Worm (Caenorhabditis elegans): ENCODE measurements around the gene F22E5.20.
"Not testable (repeated sequence)": the region's sequence is repeated elsewhere in the genome, so short reads cannot be mapped to it uniquely, and the experiment has no call there.

The F22E5.20 gene

ce11 chrII:2672320-2672719 is 1.1 kb downstream of the F22E5.20 start, which contains the start of gene sri-57:
Gene sri-57, minus strand, starts transcription at chrII:2672420.
- TF ChIP-seq nhr-12 (tag; optimal IDR thresholded peaks at IDR 0.05); lin-32 (GFP tag; optimal IDR thresholded peaks at IDR 0.05); sem-2 (GFP tag; optimal IDR thresholded peaks at IDR 0.05): not testable (repeated sequence)

- TF ChIP-seq mab-5 (tag; optimal IDR thresholded peaks at IDR 0.05), result no peak
- TF ChIP-seq elt-1 (tag; optimal IDR thresholded peaks at IDR 0.05; ENCODE audit: borderline replicate concordance, insufficient read depth), result no peak
- TF ChIP-seq nhr-76 (tag; optimal IDR thresholded peaks at IDR 0.05), result no peak
- no peak for TF ChIP-seq mep-1 (tag; optimal IDR thresholded peaks at IDR 0.05)
- no peak for TF ChIP-seq mls-2 (tag; optimal IDR thresholded peaks at IDR 0.05)
Observed at ce11 chrII:2665606-2666005, 7.8 kb downstream of the F22E5.20 start, which contains the start of gene F22E5.22. Gene F22E5.22, plus strand, starts transcription at chrII:2665906.

- not testable (repeated sequence) for TF ChIP-seq flh-1 (GFP tag; optimal IDR thresholded peaks at IDR 0.05); lin-13 (tag; optimal IDR thresholded peaks at IDR 0.05); elt-3 (tag; optimal IDR thresholded peaks at IDR 0.05)
Observed at ce11 chrII:2665081-2665480, 8.4 kb downstream of the F22E5.20 start, which contains the start of gene F22E5.2. Gene F22E5.2, plus strand, starts transcription at chrII:2665381.

- TF ChIP-seq mls-2 (tag; optimal IDR thresholded peaks at IDR 0.05), result no peak
- no peak for TF ChIP-seq sptf-1 (tag; optimal IDR thresholded peaks at IDR 0.05)
- TF ChIP-seq nhr-28 (tag; optimal IDR thresholded peaks at IDR 0.05), result no peak
- no peak for TF ChIP-seq lin-32 (GFP tag; optimal IDR thresholded peaks at IDR 0.05)
- no peak for TF ChIP-seq pha-4 (tag; optimal IDR thresholded peaks at IDR 0.05)
- no peak for TF ChIP-seq tbx-8 (GFP tag; optimal IDR thresholded peaks at IDR 0.05)
- TF ChIP-seq snpc-4 (tag; optimal IDR thresholded peaks at IDR 0.05), result no peak
- TF ChIP-seq drap-1 (GFP tag; optimal IDR thresholded peaks at IDR 0.05), result no peak
- TF ChIP-seq cnd-1 (tag; optimal IDR thresholded peaks at IDR 0.05), result no peak
- TF ChIP-seq unc-62 (GFP tag; optimal IDR thresholded peaks at IDR 0.05), result no peak
- no peak for TF ChIP-seq bed-3 (GFP tag; optimal IDR thresholded peaks at IDR 0.05)
- no peak for TF ChIP-seq ceh-43 (GFP tag; optimal IDR thresholded peaks at IDR 0.05)
- no peak for TF ChIP-seq sem-2 (GFP tag; optimal IDR thresholded peaks at IDR 0.05)
- no peak for TF ChIP-seq unc-120 (tag; optimal IDR thresholded peaks at IDR 0.05; ENCODE audit: poor library complexity, severe bottlenecking)
Observed at ce11 chrII:2659364-2659763, 14.1 kb downstream of the F22E5.20 start, which contains the start of gene gcy-21. Gene gcy-21, plus strand, starts transcription at chrII:2659664.

- no peak for TF ChIP-seq lin-13 (tag; optimal IDR thresholded peaks at IDR 0.05)
- no peak for TF ChIP-seq nhr-76 (tag; optimal IDR thresholded peaks at IDR 0.05)
- no peak for TF ChIP-seq bed-3 (GFP tag; optimal IDR thresholded peaks at IDR 0.05)
- TF ChIP-seq mep-1 (tag; optimal IDR thresholded peaks at IDR 0.05), result no peak
- TF ChIP-seq unc-62 (GFP tag; optimal IDR thresholded peaks at IDR 0.05), result no peak
- no peak for TF ChIP-seq mls-2 (tag; optimal IDR thresholded peaks at IDR 0.05)
- no peak for TF ChIP-seq zip-8 (tag; optimal IDR thresholded peaks at IDR 0.05)
- no peak for TF ChIP-seq lsy-2 (tag; optimal IDR thresholded peaks at IDR 0.05)
- TF ChIP-seq nhr-12 (tag; optimal IDR thresholded peaks at IDR 0.05), result no peak
- no peak for TF ChIP-seq elt-3 (tag; optimal IDR thresholded peaks at IDR 0.05)
- TF ChIP-seq nhr-237 (tag; optimal IDR thresholded peaks at IDR 0.05), result no peak
- TF ChIP-seq ham-2 (GFP tag; optimal IDR thresholded peaks at IDR 0.05), result no peak
- no peak for TF ChIP-seq nhr-2 (tag; optimal IDR thresholded peaks at IDR 0.05)
Observed at ce11 chrII:2656606-2657005, 16.8 kb downstream of the F22E5.20 start, which contains the start of gene sri-47. Gene sri-47, plus strand, starts transcription at chrII:2656906.

ce11 chrII:2649539-2649938 is 23.9 kb downstream of the F22E5.20 start, which contains the start of the genes F22E5.13 and F22E5.6:
Gene F22E5.13, minus strand, starts transcription at chrII:2649639.
Gene F22E5.6, plus strand, starts transcription at chrII:2649835.
- no peak for TF ChIP-seq pha-4 (tag; optimal IDR thresholded peaks at IDR 0.05)
- TF ChIP-seq sptf-1 (tag; optimal IDR thresholded peaks at IDR 0.05), result no peak
- TF ChIP-seq ces-1 (GFP tag; optimal IDR thresholded peaks at IDR 0.05), result no peak
- TF ChIP-seq mab-5 (tag; optimal IDR thresholded peaks at IDR 0.05), result no peak
- TF ChIP-seq mep-1 (tag; optimal IDR thresholded peaks at IDR 0.05), result no peak
- TF ChIP-seq ceh-39 (tag; optimal IDR thresholded peaks at IDR 0.05), result no peak
- no peak for TF ChIP-seq blmp-1 (tag; optimal IDR thresholded peaks at IDR 0.05)
- no peak for TF ChIP-seq tbx-8 (GFP tag; optimal IDR thresholded peaks at IDR 0.05)
- TF ChIP-seq nhr-28 (tag; optimal IDR thresholded peaks at IDR 0.05), result no peak
- no peak for TF ChIP-seq snpc-4 (tag; optimal IDR thresholded peaks at IDR 0.05)
- no peak for TF ChIP-seq flh-1 (GFP tag; optimal IDR thresholded peaks at IDR 0.05)
- TF ChIP-seq bed-3 (GFP tag; optimal IDR thresholded peaks at IDR 0.05), result no peak
- no peak for TF ChIP-seq M03D4.4 (tag; optimal IDR thresholded peaks at IDR 0.05)
- no peak for TF ChIP-seq mls-2 (tag; optimal IDR thresholded peaks at IDR 0.05)
- TF ChIP-seq lsy-2 (tag; optimal IDR thresholded peaks at IDR 0.05), result no peak
- no peak for TF ChIP-seq ztf-11 (tag; optimal IDR thresholded peaks at IDR 0.05)
- no peak for TF ChIP-seq nhr-12 (tag; optimal IDR thresholded peaks at IDR 0.05)
- no peak for TF ChIP-seq nhr-2 (tag; optimal IDR thresholded peaks at IDR 0.05)

Measured in whole organism, mixed stage, embryonic.